Fruit fly (Drosophila melanogaster) whole organism, embryonic: ENCODE data around the gene CG31549.

Experiments used
- Abd-B ChIP-seq: fragments of 200-800 bp; sonication (Bioruptor generic); optimal IDR thresholded peaks from 2 replicates; lab custom pipeline; 2018; ENCODE audit warnings: missing biosample characterization, mild to moderate bottlenecking, missing genetic modification characterization, moderate library complexity
- B-H2 ChIP-seq: fragments of 200-800 bp; sonication (Bioruptor generic); optimal IDR thresholded peaks from 2 replicates; lab custom pipeline; 2018; ENCODE audit warnings: missing biosample characterization, mild to moderate bottlenecking, missing genetic modification characterization
- CG10565 ChIP-seq: fragments of 200-800 bp; sonication (Bioruptor generic); optimal IDR thresholded peaks from 3 replicates; lab custom pipeline; 2016; ENCODE audit warnings: missing biosample characterization, mild to moderate bottlenecking, missing genetic modification characterization
- CG11456 ChIP-seq: fragments of 200-800 bp; sonication (Bioruptor generic); IDR thresholded peaks from 3 replicates; pipeline ENCODE4 v1.3.6; 2022; ENCODE audit warnings: missing biosample characterization, missing genetic modification characterization
- CG12071 ChIP-seq: fragments of 200-800 bp; sonication (Bioruptor generic); optimal IDR thresholded peaks from 3 replicates; lab custom pipeline; 2018; ENCODE audit warnings: missing biosample characterization, mild to moderate bottlenecking, missing genetic modification characterization
- CG13296 ChIP-seq: fragments of 200-800 bp; sonication (Bioruptor generic); optimal IDR thresholded peaks from 3 replicates; lab custom pipeline; 2018; ENCODE audit warnings: missing biosample characterization, mild to moderate bottlenecking, missing genetic modification characterization
- CG13424 ChIP-seq: fragments of 200-800 bp; sonication (Bioruptor generic); optimal IDR thresholded peaks from 2 replicates; lab custom pipeline; 2019; ENCODE audit warnings: missing biosample characterization, mild to moderate bottlenecking, missing genetic modification characterization, moderate library complexity
- CG1602 ChIP-seq: fragments of 200-800 bp; sonication (Bioruptor generic); optimal IDR thresholded peaks from 3 replicates; lab custom pipeline; 2016; ENCODE audit warnings: missing biosample characterization, missing genetic modification characterization
- CG16779 ChIP-seq: fragments of 200-800 bp; sonication (Bioruptor generic); IDR thresholded peaks from 2 replicates; pipeline ENCODE4 v1.3.6; 2022; ENCODE audit warnings: missing biosample characterization, missing genetic modification characterization
- CG18011 ChIP-seq: fragments of 200-800 bp; sonication (Bioruptor generic); optimal IDR thresholded peaks from 2 replicates; lab custom pipeline; 2017; ENCODE audit warnings: missing biosample characterization, missing genetic modification characterization, mild to moderate bottlenecking, moderate library complexity, missing genotype
- CG18599 ChIP-seq: fragments of 200-800 bp; sonication (Bioruptor generic); optimal IDR thresholded peaks from 3 replicates; lab custom pipeline; 2017; ENCODE audit warnings: missing biosample characterization, missing genetic modification characterization, mild to moderate bottlenecking, moderate library complexity, missing genetic modification reagents
- CG33213 ChIP-seq: fragments of 200-800 bp; sonication (Bioruptor generic); optimal IDR thresholded peaks from 3 replicates; lab custom pipeline; 2016; ENCODE audit warnings: missing biosample characterization, missing genetic modification characterization
- CG3838 ChIP-seq: fragments of 200-800 bp; sonication (Bioruptor generic); optimal IDR thresholded peaks from 3 replicates; lab custom pipeline; 2016; ENCODE audit warnings: missing biosample characterization, missing genetic modification characterization
- CG42726 ChIP-seq: fragments of 200-800 bp; sonication (Bioruptor generic); IDR thresholded peaks from 2 replicates; pipeline ENCODE4 v1.3.6; 2022; ENCODE audit warnings: missing biosample characterization, missing genetic modification characterization; ENCODE audit not compliant: partially characterized antibody
- CG4617 ChIP-seq: fragments of 200-800 bp; sonication (Bioruptor generic); optimal IDR thresholded peaks from 3 replicates; lab custom pipeline; 2016; ENCODE audit warnings: missing biosample characterization, missing genetic modification characterization, borderline replicate concordance
- CG4707 ChIP-seq: fragments of 200-800 bp; sonication (Bioruptor generic); optimal IDR thresholded peaks from 2 replicates; lab custom pipeline; 2018; ENCODE audit warnings: missing biosample characterization, mild to moderate bottlenecking, missing genetic modification characterization, moderate library complexity
- CG6683 ChIP-seq: fragments of 200-800 bp; sonication (Bioruptor generic); optimal IDR thresholded peaks from 2 replicates; lab custom pipeline; 2017; ENCODE audit warnings: missing biosample characterization, mild to moderate bottlenecking, missing genetic modification characterization, missing genetic modification reagents
- CG7963 ChIP-seq: fragments of 200-800 bp; sonication (Bioruptor generic); IDR thresholded peaks from 3 replicates; pipeline ENCODE4 v1.3.6; 2022; ENCODE audit warnings: missing biosample characterization, missing genetic modification characterization; ENCODE audit not compliant: partially characterized antibody
- CG8359 ChIP-seq: fragments of 200-800 bp; sonication (Bioruptor generic); optimal IDR thresholded peaks from 2 replicates; lab custom pipeline; 2017; ENCODE audit warnings: missing biosample characterization, mild to moderate bottlenecking, missing genetic modification characterization, borderline replicate concordance
- CHES-1-like ChIP-seq: fragments of 200-800 bp; sonication (Bioruptor generic); optimal IDR thresholded peaks from 2 replicates; lab custom pipeline; 2016; ENCODE audit warnings: missing biosample characterization, missing genetic modification characterization
- Chrac-16 ChIP-seq: fragments of 200-800 bp; sonication (Bioruptor generic); optimal IDR thresholded peaks from 3 replicates; lab custom pipeline; 2016; ENCODE audit warnings: missing biosample characterization, missing genetic modification characterization
- CoRest ChIP-seq: fragments of 200-800 bp; sonication (Bioruptor generic); optimal IDR thresholded peaks from 3 replicates; lab custom pipeline; 2018; ENCODE audit warnings: missing biosample characterization, mild to moderate bottlenecking, missing genetic modification characterization, moderate library complexity
- D ChIP-seq, 2 experiments: fragments of 200-800 bp in 1 of 2; fragments of >200 bp in 1 of 2; sonication (Bioruptor generic) in 1 of 2; optimal IDR thresholded peaks; 2 replicates in 1 of 2; 3 replicates in 1 of 2; lab custom pipeline; 2017; ENCODE audit warnings: mild to moderate bottlenecking in 1 of 2, missing biosample characterization in 1 of 2, missing genetic modification characterization in 1 of 2, missing genetic modification reagents in 1 of 2
- Hr39 ChIP-seq: fragments of >200 bp; optimal IDR thresholded peaks from 2 replicates; lab custom pipeline; 2017
- Lim3 ChIP-seq: fragments of 200-800 bp; sonication (Bioruptor generic); IDR thresholded peaks from 2 replicates; pipeline ENCODE4 v1.3.6; 2022; ENCODE audit warnings: missing biosample characterization, missing genetic modification characterization
- NC2α ChIP-seq: fragments of 200-800 bp; sonication (Bioruptor generic); optimal IDR thresholded peaks from 2 replicates; lab custom pipeline; 2016; ENCODE audit warnings: missing biosample characterization, missing genetic modification characterization
- NfI ChIP-seq: fragments of 200-800 bp; sonication (Bioruptor generic); optimal IDR thresholded peaks from 3 replicates; lab custom pipeline; 2018; ENCODE audit warnings: missing biosample characterization, mild to moderate bottlenecking, missing genetic modification characterization, moderate library complexity
- Rx ChIP-seq: fragments of 200-800 bp; sonication (Bioruptor generic); IDR thresholded peaks from 2 replicates; pipeline ENCODE4 v1.3.6; 2022; ENCODE audit warnings: missing biosample characterization, missing genetic modification characterization
- Sox100B ChIP-seq: fragments of 200-800 bp; sonication (Bioruptor generic); optimal IDR thresholded peaks from 3 replicates; lab custom pipeline; 2018; ENCODE audit warnings: missing biosample characterization, mild to moderate bottlenecking, missing genetic modification characterization
- Taf1 ChIP-seq: fragments of 200-800 bp; sonication (Bioruptor generic); IDR thresholded peaks from 2 replicates; pipeline ENCODE4 v1.3.6; 2022; ENCODE audit warnings: missing biosample characterization, missing genetic modification characterization
- Tbp ChIP-seq: fragments of >200 bp; optimal IDR thresholded peaks from 2 replicates; lab custom pipeline; 2018; ENCODE audit warnings: missing biosample characterization, missing genetic modification characterization
- Xbp1 ChIP-seq: fragments of 200-800 bp; sonication (Bioruptor generic); optimal IDR thresholded peaks from 3 replicates; lab custom pipeline; 2016; ENCODE audit warnings: missing biosample characterization, mild to moderate bottlenecking, missing genetic modification characterization
- abd-A ChIP-seq: fragments of 200-800 bp; sonication (Bioruptor generic); optimal IDR thresholded peaks from 3 replicates; lab custom pipeline; 2019; ENCODE audit warnings: missing biosample characterization, mild to moderate bottlenecking, missing genetic modification characterization, moderate library complexity
- bcd ChIP-seq: fragments of 200-800 bp; sonication (Bioruptor generic); optimal IDR thresholded peaks from 2 replicates; lab custom pipeline; 2017; ENCODE audit warnings: missing biosample characterization, mild to moderate bottlenecking, missing genetic modification characterization
- crc ChIP-seq: fragments of 200-800 bp; sonication (Bioruptor generic); optimal IDR thresholded peaks from 2 replicates; lab custom pipeline; 2016; ENCODE audit warnings: missing biosample characterization, missing genetic modification characterization
- dati ChIP-seq: fragments of 200-800 bp; sonication (Bioruptor generic); IDR thresholded peaks from 2 replicates; pipeline ENCODE4 v1.3.6; 2022; ENCODE audit warnings: missing biosample characterization, missing genetic modification characterization
- fd102C ChIP-seq: fragments of 200-800 bp; sonication (Bioruptor generic); optimal IDR thresholded peaks from 2 replicates; lab custom pipeline; 2018; ENCODE audit warnings: missing biosample characterization, mild to moderate bottlenecking, missing genetic modification characterization, moderate library complexity
- fru ChIP-seq: fragments of >200 bp; optimal IDR thresholded peaks from 2 replicates; lab custom pipeline; 2017
- gcm ChIP-seq: fragments of 200-800 bp; sonication (Bioruptor generic); optimal IDR thresholded peaks from 2 replicates; lab custom pipeline; 2019; ENCODE audit warnings: missing biosample characterization, mild to moderate bottlenecking, missing genetic modification characterization, moderate library complexity
- gfzf ChIP-seq: fragments of 200-800 bp; sonication (Bioruptor generic); optimal IDR thresholded peaks from 2 replicates; lab custom pipeline; 2016; ENCODE audit warnings: missing biosample characterization, mild to moderate bottlenecking, missing genetic modification characterization, moderate library complexity
- gsb ChIP-seq: fragments of 200-800 bp; sonication (Bioruptor generic); IDR thresholded peaks from 2 replicates; pipeline ENCODE4 v1.3.6; 2022; ENCODE audit warnings: missing biosample characterization, missing genetic modification characterization
- mld ChIP-seq: fragments of 200-800 bp; sonication (Bioruptor generic); IDR thresholded peaks from 3 replicates; pipeline ENCODE4 v1.3.6; 2022; ENCODE audit warnings: missing biosample characterization, missing genetic modification characterization; ENCODE audit not compliant: partially characterized antibody
- onecut ChIP-seq: fragments of 200-800 bp; sonication (Bioruptor generic); IDR thresholded peaks from 2 replicates; pipeline ENCODE4 v1.3.6; 2022; ENCODE audit warnings: missing biosample characterization, missing genetic modification characterization
- otp ChIP-seq: fragments of 200-800 bp; sonication (Bioruptor generic); IDR thresholded peaks from 3 replicates; pipeline ENCODE4, ENCODE4 v1.3.6; 2022; ENCODE audit warnings: missing biosample characterization, missing genetic modification characterization
- psq ChIP-seq: fragments of 200-800 bp; sonication (Bioruptor generic); optimal IDR thresholded peaks from 2 replicates; lab custom pipeline; 2017; ENCODE audit warnings: missing biosample characterization, missing genetic modification characterization
- rib ChIP-seq: fragments of 200-800 bp; sonication (Bioruptor generic); IDR thresholded peaks from 2 replicates; pipeline ENCODE4 v1.3.6; 2022; ENCODE audit warnings: missing biosample characterization, missing genetic modification characterization
- salm ChIP-seq: fragments of 200-800 bp; sonication (Bioruptor generic); optimal IDR thresholded peaks from 2 replicates; lab custom pipeline; 2018; ENCODE audit warnings: missing biosample characterization, mild to moderate bottlenecking, missing genetic modification characterization
- sens-2 ChIP-seq: fragments of 200-800 bp; sonication (Bioruptor generic); IDR thresholded peaks from 2 replicates; pipeline ENCODE4 v1.3.6; 2022; ENCODE audit warnings: missing biosample characterization, missing genetic modification characterization
- vvl ChIP-seq: fragments of 200-800 bp; sonication (Bioruptor generic); IDR thresholded peaks from 2 replicates; pipeline ENCODE4 v1.3.6; 2022; ENCODE audit warnings: missing biosample characterization, missing genetic modification characterization
- wek ChIP-seq: fragments of 200-800 bp; sonication (Bioruptor generic); optimal IDR thresholded peaks from 3 replicates; lab custom pipeline; 2018; ENCODE audit warnings: missing biosample characterization, mild to moderate bottlenecking, missing genetic modification characterization, moderate library complexity

The CG31549 gene

dm6 chr3R:5587863-5588519 is 44.0 kb upstream of the CG31549 start, which contains the start of gene CG2926 (continued):
- TF ChIP-seq Sox100B (GFP tag; lab: Kevin White, UChicago): no peak
- peak; percentile 57 for TF ChIP-seq rib (GFP tag; lab: Robert Waterston, UW)
- no peak for TF ChIP-seq CG10565 (GFP tag; lab: Kevin White, UChicago)
- no peak for TF ChIP-seq salm
- TF ChIP-seq otp: no peak
- TF ChIP-seq Tbp (GFP tag; lab: Kevin White, UChicago): no peak
- no peak for TF ChIP-seq Hr39 (lab: Kevin White, UChicago)
- no peak for TF ChIP-seq NfI (GFP tag; lab: Kevin White, UChicago)
- peak; percentile 58; the same call in 2 of the 3 replicates for TF ChIP-seq CG11456 (GFP tag; lab: Robert Waterston, UW)
- TF ChIP-seq CoRest (tag; lab: Kevin White, UChicago): no peak
- no peak for TF ChIP-seq Rx (GFP tag; lab: Robert Waterston, UW)
- TF ChIP-seq abd-A (tag; lab: Kevin White, UChicago): no peak
- TF ChIP-seq CG4707: no peak
- TF ChIP-seq D (optimal IDR thresholded peaks at IDR 0.05; lab: Kevin White, UChicago): no peak
- TF ChIP-seq D (GFP tag; optimal IDR thresholded peaks at IDR 0.05; lab: Kevin White, UChicago): no peak
- TF ChIP-seq fru (lab: Kevin White, UChicago): no peak
- TF ChIP-seq gcm (GFP tag; lab: Kevin White, UChicago): no peak
- TF ChIP-seq B-H2 (GFP tag; lab: Kevin White, UChicago): no peak
- TF ChIP-seq CG18011 (GFP tag; lab: Kevin White, UChicago): no peak
- no peak for TF ChIP-seq CG8359 (GFP tag; lab: Kevin White, UChicago)
- no peak for TF ChIP-seq CG18599
- TF ChIP-seq onecut (GFP tag; lab: Robert Waterston, UW): peak; percentile 47
- no peak for TF ChIP-seq CG1602 (GFP tag; lab: Kevin White, UChicago)
- TF ChIP-seq Taf1 (GFP tag; lab: Robert Waterston, UW): no peak
- TF ChIP-seq psq (GFP tag; lab: Kevin White, UChicago): no peak
- TF ChIP-seq NC2α (GFP tag; lab: Kevin White, UChicago): no peak
- no peak for TF ChIP-seq Lim3 (GFP tag; lab: Robert Waterston, UW)
- no peak for TF ChIP-seq CG6683 (GFP tag; lab: Kevin White, UChicago)
- peak; percentile 40 for TF ChIP-seq CG33213
- no peak for TF ChIP-seq Chrac-16 (GFP tag; lab: Kevin White, UChicago)
- peak; percentile 79 for TF ChIP-seq CG4617 (GFP tag; lab: Kevin White, UChicago)
- no peak for TF ChIP-seq crc (GFP tag; lab: Kevin White, UChicago)
- TF ChIP-seq CG7963 (GFP tag; lab: Robert Waterston, UW): peak; percentile 88
- no peak for TF ChIP-seq sens-2 (GFP tag; lab: Robert Waterston, UW)
- TF ChIP-seq dati: no peak
- TF ChIP-seq CG16779 (GFP tag; lab: Robert Waterston, UW): no peak
- TF ChIP-seq CHES-1-like: peak; percentile 29
- no peak for TF ChIP-seq bcd (GFP tag; lab: Kevin White, UChicago)
- peak; percentile 88 for TF ChIP-seq CG42726
- no peak for TF ChIP-seq CG12071 (GFP tag; lab: Kevin White, UChicago)
- 0 out of 2 replicates have a peak, but pooled peaks have one; percentile 5 for TF ChIP-seq gsb (GFP tag; lab: Robert Waterston, UW)
- TF ChIP-seq fd102C (GFP tag; lab: Kevin White, UChicago): no peak
- no peak for TF ChIP-seq CG13424 (tag; lab: Kevin White, UChicago)
- peak; percentile 51 for TF ChIP-seq vvl (GFP tag; lab: Robert Waterston, UW)
- no peak for TF ChIP-seq Xbp1 (GFP tag; lab: Kevin White, UChicago)
- TF ChIP-seq mld (GFP tag; lab: Robert Waterston, UW): peak; percentile 91
- TF ChIP-seq CG3838 (GFP tag; lab: Kevin White, UChicago): no peak
- TF ChIP-seq wek (GFP tag; lab: Kevin White, UChicago): no peak
- TF ChIP-seq CG13296 (GFP tag; lab: Kevin White, UChicago): no peak
- TF ChIP-seq Abd-B (GFP tag; lab: Kevin White, UChicago): no peak
- peak; percentile 26 for TF ChIP-seq gfzf (GFP tag; lab: Kevin White, UChicago)
